Worm (Caenorhabditis elegans) whole organism, L4 larva: ENCODE measurements around the gene C53D6.11.

Experiments
- F26F4.8 ChIP-seq: fragments of 200-800 bp; sonication (Bioruptor generic); conservative IDR thresholded peaks from 2 replicates; pipeline ENCODE4 v1.3.6; 2022; ENCODE audit warnings: missing genetic modification characterization, missing compliant biosample characterization
- Y75B8A.6 ChIP-seq: fragments of 200-800 bp; sonication (Bioruptor generic); IDR thresholded peaks from 2 replicates; pipeline ENCODE4 v1.3.6; 2022; ENCODE audit warnings: missing genetic modification reagents, missing genetic modification characterization, missing compliant biosample characterization
- aha-1 ChIP-seq: fragments of 150-350 bp; peaks from one replicate; lab custom pipeline; 2014; ENCODE audit warnings: missing biosample characterization, missing genetic modification characterization
- arid-1 ChIP-seq: fragments of 200-800 bp; sonication (Bioruptor generic); conservative IDR thresholded peaks from 2 replicates; pipeline ENCODE4 v1.3.6; 2022; ENCODE audit warnings: missing genetic modification reagents, missing genetic modification characterization, missing compliant biosample characterization
- attf-4 ChIP-seq: sonication (generic microtip); optimal IDR thresholded peaks from 3 replicates; lab custom pipeline; 2017; ENCODE audit warnings: missing biosample characterization, missing genetic modification characterization
- ceh-28 ChIP-seq: fragments of 150-350 bp; optimal IDR thresholded peaks from 2 replicates; lab custom pipeline; 2014; ENCODE audit warnings: missing biosample characterization, missing genetic modification reagents, missing genetic modification characterization
- ceh-32 ChIP-seq: sonication (generic microtip); optimal IDR thresholded peaks from 2 replicates; lab custom pipeline; 2016; ENCODE audit warnings: mild to moderate bottlenecking, missing genetic modification characterization, missing compliant biosample characterization; ENCODE audit not compliant: poor library complexity
- ceh-44 ChIP-seq: fragments of 200-800 bp; sonication (Bioruptor generic); IDR thresholded peaks from 2 replicates; pipeline ENCODE4 v1.3.6; 2022; ENCODE audit warnings: missing genetic modification reagents, missing genetic modification characterization, missing compliant biosample characterization
- ceh-62 ChIP-seq: sonication (generic microtip); optimal IDR thresholded peaks from 2 replicates; lab custom pipeline; 2017; ENCODE audit warnings: missing biosample characterization, missing genetic modification characterization
- ctbp-1 ChIP-seq: fragments of 200-800 bp; sonication (Bioruptor generic); IDR thresholded peaks from 2 replicates; pipeline ENCODE4 v1.3.6; 2022; ENCODE audit warnings: missing genetic modification reagents, missing genetic modification characterization, missing compliant biosample characterization
- daf-16 ChIP-seq, 3 experiments: sonication (generic microtip); optimal IDR thresholded peaks; 2 replicates each; lab custom pipeline; 2016 to 2017; ENCODE audit warnings: missing genetic modification characterization in 3 of 3, missing genetic modification reagents in 3 of 3, mild to moderate bottlenecking in 2 of 3, missing compliant biosample characterization in 2 of 3, missing biosample characterization in 1 of 3, moderate library complexity in 1 of 3
- daf-8 ChIP-seq: fragments of 200-800 bp; sonication (Bioruptor generic); IDR thresholded peaks from 2 replicates; pipeline ENCODE4 v1.3.6; 2022; ENCODE audit warnings: missing genetic modification characterization, missing compliant biosample characterization
- dmd-8 ChIP-seq: fragments of 200-800 bp; sonication (Bioruptor generic); IDR thresholded peaks from 2 replicates; pipeline ENCODE4 v1.3.6; 2022; ENCODE audit warnings: missing genetic modification characterization, missing compliant biosample characterization
- dmd-9 ChIP-seq: fragments of 200-800 bp; sonication (Bioruptor generic); IDR thresholded peaks from 2 replicates; pipeline ENCODE4 v1.3.6; 2022; ENCODE audit warnings: missing genetic modification reagents, missing genetic modification characterization, missing compliant biosample characterization
- dve-1 ChIP-seq: sonication (generic microtip); optimal IDR thresholded peaks from 2 replicates; lab custom pipeline; 2017; ENCODE audit warnings: antibody characterized with exemption, mild to moderate bottlenecking, missing genetic modification characterization, missing compliant biosample characterization; ENCODE audit not compliant: insufficient read depth
- gei-8 ChIP-seq: fragments of 200-800 bp; sonication (Bioruptor generic); optimal IDR thresholded peaks from 2 replicates; lab custom pipeline; 2018; ENCODE audit warnings: mild to moderate bottlenecking, missing genetic modification characterization, missing compliant biosample characterization
- hlh-11 ChIP-seq: fragments of 200-800 bp; sonication (Bioruptor generic); optimal IDR thresholded peaks from 2 replicates; lab custom pipeline; 2018; ENCODE audit warnings: mild to moderate bottlenecking, missing genetic modification characterization, missing compliant biosample characterization
- hlh-30 ChIP-seq: sonication (generic microtip); optimal IDR thresholded peaks from 2 replicates; lab custom pipeline; 2017; ENCODE audit warnings: antibody characterized with exemption, mild to moderate bottlenecking, missing genetic modification characterization, missing compliant biosample characterization; ENCODE audit not compliant: insufficient read depth
- lin-13 ChIP-seq: fragments of 150-350 bp; optimal IDR thresholded peaks from 2 replicates; lab custom pipeline; 2014; ENCODE audit warnings: missing biosample characterization, missing genetic modification reagents, missing genetic modification characterization
- lin-29 ChIP-seq: fragments of 200-800 bp; sonication (Bioruptor generic); IDR thresholded peaks from 2 replicates; pipeline ENCODE4 v1.3.6; 2022; ENCODE audit warnings: missing genetic modification reagents, missing genetic modification characterization, missing compliant biosample characterization
- mdl-1 ChIP-seq, 2 experiments: fragments of 150-350 bp in 1 of 2; sonication (generic microtip) in 1 of 2; optimal IDR thresholded peaks; 2 replicates each; lab custom pipeline; 2014 to 2017; ENCODE audit warnings: missing biosample characterization in 2 of 2, missing genetic modification characterization in 2 of 2
- mes-2 ChIP-seq: sonication (generic microtip); optimal IDR thresholded peaks from 2 replicates; lab custom pipeline; 2016; ENCODE audit warnings: missing genotype, mild to moderate bottlenecking, missing genetic modification characterization, missing compliant biosample characterization; ENCODE audit not compliant: poor library complexity, severe bottlenecking
- nhr-10 ChIP-seq: fragments of 150-350 bp; optimal IDR thresholded peaks from 2 replicates; lab custom pipeline; 2014; ENCODE audit warnings: missing biosample characterization, missing genetic modification characterization
- nhr-111 ChIP-seq: fragments of 200-800 bp; sonication (Bioruptor generic); optimal IDR thresholded peaks from 2 replicates; lab custom pipeline; 2018; ENCODE audit warnings: mild to moderate bottlenecking, missing genetic modification characterization, missing compliant biosample characterization
- nhr-25 ChIP-seq: sonication (generic microtip); optimal IDR thresholded peaks from 2 replicates; lab custom pipeline; 2017; ENCODE audit warnings: missing genetic modification characterization, mild to moderate bottlenecking, missing compliant biosample characterization, antibody characterized with exemption, moderate library complexity, borderline replicate concordance; ENCODE audit not compliant: insufficient read depth
- nhr-28 ChIP-seq: fragments of 150-350 bp; optimal IDR thresholded peaks from 2 replicates; lab custom pipeline; 2014; ENCODE audit warnings: missing biosample characterization, missing genetic modification characterization
- nhr-6 ChIP-seq: fragments of 150-350 bp; optimal IDR thresholded peaks from 2 replicates; lab custom pipeline; 2014; ENCODE audit warnings: missing biosample characterization, missing genetic modification characterization
- nhr-76 ChIP-seq: fragments of 150-350 bp; optimal IDR thresholded peaks from 2 replicates; lab custom pipeline; 2014; ENCODE audit warnings: missing biosample characterization, missing genetic modification characterization
- nhr-77 ChIP-seq: fragments of 150-350 bp; optimal IDR thresholded peaks from 2 replicates; lab custom pipeline; 2014; ENCODE audit warnings: missing biosample characterization, missing genetic modification characterization
- pha-4 ChIP-seq, 2 experiments: fragments of 150-350 bp in 1 of 2; fragments of 200-800 bp in 1 of 2; sonication (Bioruptor generic) in 1 of 2; IDR thresholded peaks in 1 of 2; optimal IDR thresholded peaks in 1 of 2; 2 replicates each; pipeline versions ENCODE4 v1.3.6 to Lab custom; 2014 to 2022; ENCODE audit warnings: missing genetic modification characterization in 2 of 2, missing genetic modification reagents in 2 of 2, missing biosample characterization in 1 of 2, missing compliant biosample characterization in 1 of 2
- set-16 ChIP-seq: fragments of 200-800 bp; sonication (Bioruptor generic); IDR thresholded peaks from 2 replicates; pipeline ENCODE4 v1.3.6; 2022; ENCODE audit warnings: missing genetic modification reagents, missing genetic modification characterization, missing compliant biosample characterization
- spr-3 ChIP-seq: fragments of 200-800 bp; sonication (Bioruptor generic); optimal IDR thresholded peaks from 2 replicates; lab custom pipeline; 2018; ENCODE audit warnings: mild to moderate bottlenecking, missing genetic modification characterization, missing compliant biosample characterization
- tag-97 ChIP-seq: fragments of 200-800 bp; sonication (Bioruptor generic); IDR thresholded peaks from 2 replicates; pipeline ENCODE4 v1.3.6; 2022; ENCODE audit warnings: missing genetic modification characterization, missing compliant biosample characterization
- tra-1 ChIP-seq: fragments of 200-800 bp; sonication (Bioruptor generic); IDR thresholded peaks from 2 replicates; pipeline ENCODE4 v1.3.6; 2022; ENCODE audit warnings: missing genetic modification reagents, missing genetic modification characterization, missing compliant biosample characterization
- unc-130 ChIP-seq: sonication (generic microtip); optimal IDR thresholded peaks from 2 replicates; lab custom pipeline; 2016; ENCODE audit warnings: missing genetic modification reagents, missing genetic modification characterization, missing compliant biosample characterization
- unc-39 ChIP-seq: sonication (generic microtip); optimal IDR thresholded peaks from 2 replicates; lab custom pipeline; 2017; ENCODE audit warnings: missing biosample characterization, missing genetic modification characterization
- unc-62 ChIP-seq, 3 experiments: fragments of 150-350 bp in 1 of 3; sonication (generic microtip); optimal IDR thresholded peaks in 2 of 3; peaks in 1 of 3; 1 replicate in 1 of 3; 2 replicates in 2 of 3; lab custom pipeline; 2014 to 2017; ENCODE audit warnings: missing biosample characterization in 3 of 3, missing genetic modification characterization in 3 of 3, missing genetic modification reagents in 3 of 3, missing genotype in 1 of 3
- zag-1 ChIP-seq: fragments of 150-350 bp; optimal IDR thresholded peaks from 2 replicates; lab custom pipeline; 2014; ENCODE audit warnings: missing biosample characterization, missing genetic modification characterization

C53D6.11 gene

ce11 chrIV:9005310-9005709, 5.1 kb upstream of the C53D6.11 start, which contains the start of gene unc-129:
TSS of gene unc-129 (minus strand) at chrIV:9005410.
- TF ChIP-seq unc-62 (GFP tag; optimal IDR thresholded peaks at IDR 0.05 in 1 of 2; lab: Kevin White, UChicago) (peak in 1 of 2 experiments; percentile 69), unc-62 (tag; optimal IDR thresholded peaks at IDR 0.05; lab: Kevin White, UChicago) (no peak), ceh-28 (tag; lab: Kevin White, UChicago) (no peak)

DNA sequence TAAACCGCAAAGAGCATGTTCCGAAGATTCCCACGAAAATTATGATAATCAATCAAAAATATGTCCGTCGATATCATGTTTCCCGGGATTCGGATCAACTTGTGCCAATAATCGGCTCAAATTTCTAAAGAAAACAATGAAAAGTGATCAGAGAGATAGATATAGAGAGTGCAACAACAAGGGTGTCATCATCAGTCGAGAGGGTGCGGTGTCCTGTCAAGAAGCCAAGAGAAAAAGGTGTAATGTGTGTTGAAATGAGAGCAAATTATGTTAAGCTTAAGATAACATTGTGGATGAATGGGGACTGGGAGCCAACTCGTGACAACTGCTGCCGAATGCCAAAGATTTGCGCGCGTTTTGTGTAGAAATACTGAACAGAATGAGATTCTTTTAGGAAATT, 2.4 kb upstream of the C53D6.11 start:
- TF ChIP-seq spr-3 (GFP tag; lab: Kevin White, UChicago) (no peak), dmd-8 (GFP tag; lab: Robert Waterston, UW) (no peak)

ce11 chrIV:9016477-9016876, 6.1 kb downstream of the C53D6.11 start, which contains the start of gene acc-2:
TSS of gene acc-2 (plus strand) at chrIV:9016777.
- no peak for TF ChIP-seq gei-8
- no peak for TF ChIP-seq ctbp-1 (GFP tag; lab: Robert Waterston, UW)
- no peak for TF ChIP-seq nhr-6 (tag; lab: Kevin White, UChicago)
- no peak for TF ChIP-seq daf-16 (GFP tag; optimal IDR thresholded peaks at IDR 0.05; lab: Kevin White, UChicago)
- TF ChIP-seq daf-16 (tag; optimal IDR thresholded peaks at IDR 0.05; lab: Kevin White, UChicago): no peak

DNA sequence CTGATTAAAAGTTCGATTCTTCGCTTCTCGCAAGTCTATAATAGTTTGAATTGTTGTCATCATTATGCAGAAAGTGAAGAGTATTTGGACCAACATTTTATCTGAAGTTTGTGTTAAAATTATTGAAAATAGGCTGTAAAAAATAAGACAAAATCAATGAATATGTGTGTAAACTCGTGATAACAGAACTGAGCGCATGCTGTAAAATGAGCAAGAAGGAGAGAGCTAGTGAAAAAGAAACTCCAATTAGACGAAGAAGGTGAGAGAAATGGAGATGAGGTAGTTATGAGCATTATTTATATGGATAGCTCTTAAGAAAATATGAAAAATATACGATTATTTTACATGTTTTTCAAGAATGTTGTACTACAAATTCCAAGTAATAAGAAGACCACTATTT, 10.5 kb downstream of the C53D6.11 start, which contains the start of gene C53D6.4:
Gene C53D6.4 (minus strand): TSS at position 101 of the 400 bp plus-strand sequence.
- TF ChIP-seq ceh-44 (no peak), set-16 (no peak)
- TF ChIP-seq, all 104 proteins: peak for 0

- TF ChIP-seq mdl-1 (tag; optimal IDR thresholded peaks at IDR 0.05; lab: Kevin White, UChicago) (no peak), lin-13 (GFP tag; lab: Kevin White, UChicago) (no peak), nhr-77 (no peak), mes-2 (no peak), hlh-30 (tag; lab: Kevin White, UChicago) (no peak), unc-62 (GFP tag; optimal IDR thresholded peaks at IDR 0.05 in 1 of 2; lab: Kevin White, UChicago) (peak in 1 of 2 experiments; percentile 72), unc-62 (tag; optimal IDR thresholded peaks at IDR 0.05; lab: Kevin White, UChicago) (no peak)
These were observed 10.9 kb downstream of the C53D6.11 start for ce11 chrIV:9021245-9021779.

DNA sequence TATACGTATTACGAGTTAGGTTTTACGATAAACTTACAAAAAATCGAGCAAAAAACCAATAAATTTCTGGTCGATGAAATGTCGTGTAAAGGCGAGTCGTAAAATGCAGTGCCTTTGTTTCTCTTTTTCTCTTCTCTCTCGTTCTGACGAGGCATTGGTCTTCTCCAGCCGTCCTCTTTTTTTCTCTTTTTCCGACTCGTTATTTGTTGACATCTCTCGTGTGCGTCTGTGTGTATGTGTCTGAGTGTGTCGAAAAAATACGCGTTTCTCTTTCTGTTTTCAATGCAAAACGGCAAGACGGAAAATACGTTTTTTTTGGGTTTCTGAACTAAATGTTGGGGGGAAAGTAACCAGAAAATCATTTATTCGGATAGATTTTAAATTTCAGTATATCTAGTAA, 22.2 kb downstream of the C53D6.11 start, which contains the start of gene C53D6.6:
Gene C53D6.6 (minus strand): TSS at position 118 of the 400 bp plus-strand sequence.
- TF ChIP-seq tra-1 (GFP tag; lab: Robert Waterston, UW) (no peak), arid-1 (GFP tag; lab: Robert Waterston, UW) (no peak), nhr-77 (no peak), dmd-9 (no peak), pha-4 (GFP tag; IDR thresholded peaks at IDR 0.05; lab: Robert Waterston, UW) (no peak), pha-4 (tag; optimal IDR thresholded peaks at IDR 0.05; lab: Kevin White, UChicago) (peak; percentile 4), nhr-10 (tag; lab: Kevin White, UChicago) (no peak), nhr-25 (no peak), gei-8 (no peak), tag-97 (GFP tag; lab: Robert Waterston, UW) (no peak), zag-1 (no peak), Y75B8A.6 (no peak), hlh-11 (no peak), nhr-28 (tag; lab: Kevin White, UChicago) (no peak), daf-8 (GFP tag; lab: Robert Waterston, UW) (no peak), ceh-32 (no peak), unc-62 (GFP tag; optimal IDR thresholded peaks at IDR 0.05 in 1 of 2; lab: Kevin White, UChicago) (peak in 1 of 2 experiments; percentile 6), unc-62 (tag; optimal IDR thresholded peaks at IDR 0.05; lab: Kevin White, UChicago) (no peak), attf-4 (no peak), aha-1 (tag; lab: Kevin White, UChicago) (peak; percentile 26), dve-1 (tag; lab: Kevin White, UChicago) (no peak), daf-16 (GFP tag; optimal IDR thresholded peaks at IDR 0.05; lab: Kevin White, UChicago) (no peak), daf-16 (tag; optimal IDR thresholded peaks at IDR 0.05; lab: Kevin White, UChicago) (peak; percentile 68), ceh-62 (no peak), unc-130 (GFP tag; lab: Kevin White, UChicago) (no peak), nhr-111 (GFP tag; lab: Kevin White, UChicago) (no peak), unc-39 (tag; lab: Kevin White, UChicago) (no peak), F26F4.8 (GFP tag; lab: Robert Waterston, UW) (no peak), lin-29 (GFP tag; lab: Robert Waterston, UW) (no peak), nhr-76 (tag; lab: Kevin White, UChicago) (no peak)
